Fruit fly (Drosophila melanogaster) whole organism, embryonic: ENCODE results near the gene Pxn.

ENCODE experiments used
- Atf3 ChIP-seq: fragments of 200-800 bp; sonication (Bioruptor generic); optimal IDR thresholded peaks from 3 replicates; lab custom pipeline; 2016; ENCODE audit warnings: missing biosample characterization, missing genetic modification characterization
- CG10267 ChIP-seq: fragments of 200-800 bp; sonication (Bioruptor generic); optimal IDR thresholded peaks from 2 replicates; lab custom pipeline; 2018; ENCODE audit warnings: missing biosample characterization, mild to moderate bottlenecking, missing genetic modification characterization, moderate library complexity
- CG10979 ChIP-seq: fragments of 200-800 bp; sonication (Bioruptor generic); optimal IDR thresholded peaks from 2 replicates; lab custom pipeline; 2018; ENCODE audit warnings: missing biosample characterization, mild to moderate bottlenecking, missing genetic modification characterization, moderate library complexity
- CG11398 ChIP-seq: fragments of 200-800 bp; sonication (Bioruptor generic); optimal IDR thresholded peaks from 2 replicates; lab custom pipeline; 2016; ENCODE audit warnings: missing biosample characterization, missing genetic modification characterization
- CG11696 ChIP-seq: fragments of 200-800 bp; sonication (Bioruptor generic); IDR thresholded peaks from 2 replicates; pipeline ENCODE4 v1.3.6; 2022; ENCODE audit warnings: missing biosample characterization, missing genetic modification characterization
- CG12769 ChIP-seq: fragments of 200-800 bp; sonication (Bioruptor generic); optimal IDR thresholded peaks from 2 replicates; lab custom pipeline; 2019; ENCODE audit warnings: missing biosample characterization, mild to moderate bottlenecking, missing genetic modification characterization, moderate library complexity
- CG15696 ChIP-seq: fragments of 200-800 bp; sonication (Bioruptor generic); optimal IDR thresholded peaks from 2 replicates; lab custom pipeline; 2019; ENCODE audit warnings: missing biosample characterization, mild to moderate bottlenecking, missing genetic modification characterization, moderate library complexity
- CG1603 ChIP-seq: fragments of 200-800 bp; sonication (Bioruptor generic); optimal IDR thresholded peaks from 2 replicates; lab custom pipeline; 2019; ENCODE audit warnings: missing biosample characterization, mild to moderate bottlenecking, missing genetic modification characterization, moderate library complexity
- CG17328 ChIP-seq: fragments of 200-800 bp; sonication (Bioruptor generic); IDR thresholded peaks from 2 replicates; pipeline ENCODE4 v1.3.6; 2022; ENCODE audit warnings: missing biosample characterization, missing genetic modification characterization
- CG32772 ChIP-seq: fragments of 200-800 bp; sonication (Bioruptor generic); IDR thresholded peaks from 2 replicates; pipeline ENCODE4 v1.3.6; 2022; ENCODE audit warnings: missing biosample characterization, missing genetic modification characterization
- CG5180 ChIP-seq: fragments of 200-800 bp; sonication (Bioruptor generic); optimal IDR thresholded peaks from 3 replicates; lab custom pipeline; 2017; ENCODE audit warnings: missing biosample characterization, missing genetic modification characterization, mild to moderate bottlenecking, moderate library complexity, missing genetic modification reagents
- CG7786 ChIP-seq: fragments of 200-800 bp; sonication (Bioruptor generic); optimal IDR thresholded peaks from 2 replicates; lab custom pipeline; 2016; ENCODE audit warnings: missing biosample characterization, missing genetic modification characterization
- CG8359 ChIP-seq: fragments of 200-800 bp; sonication (Bioruptor generic); optimal IDR thresholded peaks from 2 replicates; lab custom pipeline; 2017; ENCODE audit warnings: missing biosample characterization, mild to moderate bottlenecking, missing genetic modification characterization, borderline replicate concordance
- CHES-1-like ChIP-seq: fragments of 200-800 bp; sonication (Bioruptor generic); optimal IDR thresholded peaks from 2 replicates; lab custom pipeline; 2016; ENCODE audit warnings: missing biosample characterization, missing genetic modification characterization
- D19B ChIP-seq: fragments of 200-800 bp; sonication (Bioruptor generic); optimal IDR thresholded peaks from 2 replicates; lab custom pipeline; 2017; ENCODE audit warnings: missing biosample characterization, mild to moderate bottlenecking, missing genetic modification characterization
- Deaf1 ChIP-seq: fragments of 200-800 bp; optimal IDR thresholded peaks from 3 replicates; lab custom pipeline; 2019; ENCODE audit warnings: missing biosample characterization, mild to moderate bottlenecking, missing genetic modification characterization, moderate library complexity
- Dek ChIP-seq: fragments of 200-800 bp; sonication (Bioruptor generic); optimal IDR thresholded peaks from 3 replicates; lab custom pipeline; 2019; ENCODE audit warnings: missing biosample characterization, mild to moderate bottlenecking, missing genetic modification characterization, moderate library complexity
- Dip3 ChIP-seq: fragments of 200-800 bp; sonication (Bioruptor generic); optimal IDR thresholded peaks from 3 replicates; lab custom pipeline; 2016; ENCODE audit warnings: missing biosample characterization, missing genetic modification characterization
- Drgx ChIP-seq: fragments of 200-800 bp; sonication (Bioruptor generic); IDR thresholded peaks from 2 replicates; pipeline ENCODE4 v1.3.6; 2022; ENCODE audit warnings: missing biosample characterization, missing genetic modification characterization
- Eip74EF ChIP-seq, 2 experiments: fragments of 200-800 bp in 1 of 2; fragments of >200 bp in 1 of 2; sonication (Bioruptor generic) in 1 of 2; optimal IDR thresholded peaks; 2 replicates each; lab custom pipeline; 2017 to 2019; ENCODE audit warnings: missing biosample characterization in 2 of 2, missing genetic modification characterization in 2 of 2, mild to moderate bottlenecking in 1 of 2, moderate library complexity in 1 of 2
- Ets65A ChIP-seq: fragments of 200-800 bp; sonication (Bioruptor generic); peaks from one replicate; lab custom pipeline; 2016; ENCODE audit warnings: missing biosample characterization, missing genetic modification characterization
- Fer1 ChIP-seq: fragments of 200-800 bp; sonication (Bioruptor generic); optimal IDR thresholded peaks from 2 replicates; lab custom pipeline; 2017; ENCODE audit warnings: missing biosample characterization, mild to moderate bottlenecking, missing genetic modification characterization
- Gsc ChIP-seq: fragments of 200-800 bp; sonication (Bioruptor generic); IDR thresholded peaks from 2 replicates; pipeline ENCODE4 v1.3.6; 2022; ENCODE audit warnings: missing biosample characterization, missing genetic modification characterization
- HLH3B ChIP-seq: fragments of 200-800 bp; sonication (Bioruptor generic); IDR thresholded peaks from 2 replicates; pipeline ENCODE4 v1.3.6; 2022; ENCODE audit warnings: missing biosample characterization, missing genetic modification characterization
- HLHmδ ChIP-seq: fragments of 200-800 bp; sonication (Bioruptor generic); optimal IDR thresholded peaks from 2 replicates; lab custom pipeline; 2018; ENCODE audit warnings: missing biosample characterization, mild to moderate bottlenecking, missing genetic modification characterization, moderate library complexity
- NfI ChIP-seq: fragments of 200-800 bp; sonication (Bioruptor generic); optimal IDR thresholded peaks from 3 replicates; lab custom pipeline; 2018; ENCODE audit warnings: missing biosample characterization, mild to moderate bottlenecking, missing genetic modification characterization, moderate library complexity
- Sin3A ChIP-seq: fragments of >200 bp; optimal IDR thresholded peaks from 2 replicates; lab custom pipeline; 2018
- Xrp1 ChIP-seq: fragments of 200-800 bp; sonication (Bioruptor generic); IDR thresholded peaks from 2 replicates; pipeline ENCODE4 v1.3.6; 2022; ENCODE audit warnings: missing biosample characterization, missing genetic modification characterization
- abd-A ChIP-seq: fragments of 200-800 bp; sonication (Bioruptor generic); optimal IDR thresholded peaks from 3 replicates; lab custom pipeline; 2019; ENCODE audit warnings: missing biosample characterization, mild to moderate bottlenecking, missing genetic modification characterization, moderate library complexity
- az2 ChIP-seq: fragments of 200-800 bp; sonication (Bioruptor generic); optimal IDR thresholded peaks from 3 replicates; lab custom pipeline; 2016; ENCODE audit warnings: missing biosample characterization, missing genetic modification characterization
- br ChIP-seq: fragments of >200 bp; optimal IDR thresholded peaks from 2 replicates; lab custom pipeline; 2017
- dan ChIP-seq: fragments of 200-800 bp; sonication (Bioruptor generic); IDR thresholded peaks from 2 replicates; pipeline ENCODE4 v1.3.6; 2022; ENCODE audit warnings: missing biosample characterization, missing genetic modification characterization
- dati ChIP-seq: fragments of 200-800 bp; sonication (Bioruptor generic); IDR thresholded peaks from 2 replicates; pipeline ENCODE4 v1.3.6; 2022; ENCODE audit warnings: missing biosample characterization, missing genetic modification characterization
- dysf ChIP-seq: fragments of 200-800 bp; sonication (Bioruptor generic); IDR thresholded peaks from 3 replicates; pipeline ENCODE4 v1.3.6; 2022; ENCODE audit warnings: missing biosample characterization, missing genetic modification characterization
- fd102C ChIP-seq: fragments of 200-800 bp; sonication (Bioruptor generic); optimal IDR thresholded peaks from 2 replicates; lab custom pipeline; 2018; ENCODE audit warnings: missing biosample characterization, mild to moderate bottlenecking, missing genetic modification characterization, moderate library complexity
- fru ChIP-seq: fragments of >200 bp; optimal IDR thresholded peaks from 2 replicates; lab custom pipeline; 2017
- gem ChIP-seq: fragments of 200-800 bp; sonication (Bioruptor generic); optimal IDR thresholded peaks from 2 replicates; lab custom pipeline; 2019; ENCODE audit warnings: missing biosample characterization, mild to moderate bottlenecking, missing genetic modification characterization, moderate library complexity
- grn ChIP-seq: fragments of 200-800 bp; sonication (Bioruptor generic); optimal IDR thresholded peaks from 3 replicates; lab custom pipeline; 2017; ENCODE audit warnings: missing biosample characterization, missing genetic modification characterization
- ind ChIP-seq: fragments of 200-800 bp; sonication (Bioruptor generic); optimal IDR thresholded peaks from 3 replicates; lab custom pipeline; 2016; ENCODE audit warnings: missing biosample characterization, missing genetic modification characterization
- luna ChIP-seq: fragments of 200-800 bp; sonication (Bioruptor generic); optimal IDR thresholded peaks from 2 replicates; lab custom pipeline; 2016; ENCODE audit warnings: missing biosample characterization, missing genetic modification characterization
- peb ChIP-seq: fragments of 200-800 bp; sonication (Bioruptor generic); IDR thresholded peaks from 2 replicates; pipeline ENCODE4 v1.3.6; 2022; ENCODE audit warnings: missing biosample characterization, missing genetic modification characterization
- pum ChIP-seq: fragments of 200-800 bp; sonication (Bioruptor generic); optimal IDR thresholded peaks from 2 replicates; lab custom pipeline; 2016; ENCODE audit warnings: missing biosample characterization, missing genetic modification characterization
- ro ChIP-seq: fragments of 200-800 bp; sonication (Bioruptor generic); IDR thresholded peaks from 2 replicates; pipeline ENCODE4 v1.3.6; 2022; ENCODE audit warnings: missing biosample characterization, missing genetic modification characterization
- run ChIP-seq: fragments of 200-800 bp; sonication (Bioruptor generic); optimal IDR thresholded peaks from 3 replicates; lab custom pipeline; 2018; ENCODE audit warnings: missing biosample characterization, mild to moderate bottlenecking, missing genetic modification characterization
- salm ChIP-seq: fragments of 200-800 bp; sonication (Bioruptor generic); optimal IDR thresholded peaks from 2 replicates; lab custom pipeline; 2018; ENCODE audit warnings: missing biosample characterization, mild to moderate bottlenecking, missing genetic modification characterization
- scrt ChIP-seq: fragments of 200-800 bp; sonication (Bioruptor generic); optimal IDR thresholded peaks from 2 replicates; lab custom pipeline; 2018; ENCODE audit warnings: missing biosample characterization, mild to moderate bottlenecking, missing genetic modification characterization, moderate library complexity
- sqz ChIP-seq: fragments of 200-800 bp; sonication (Bioruptor generic); optimal IDR thresholded peaks from 3 replicates; lab custom pipeline; 2018; ENCODE audit warnings: missing biosample characterization, mild to moderate bottlenecking, missing genetic modification characterization
- stwl ChIP-seq: fragments of 200-800 bp; sonication (Bioruptor generic); optimal IDR thresholded peaks from 3 replicates; lab custom pipeline; 2018; ENCODE audit warnings: missing biosample characterization, mild to moderate bottlenecking, missing genetic modification characterization, moderate library complexity
- tup ChIP-seq: fragments of 200-800 bp; sonication (Bioruptor generic); optimal IDR thresholded peaks from 2 replicates; lab custom pipeline; 2016; ENCODE audit warnings: missing biosample characterization, mild to moderate bottlenecking, missing genetic modification characterization, moderate library complexity
- wek ChIP-seq: fragments of 200-800 bp; sonication (Bioruptor generic); optimal IDR thresholded peaks from 3 replicates; lab custom pipeline; 2018; ENCODE audit warnings: missing biosample characterization, mild to moderate bottlenecking, missing genetic modification characterization, moderate library complexity
- yki ChIP-seq: fragments of >200 bp; optimal IDR thresholded peaks from 3 replicates; lab custom pipeline; 2018

The Pxn gene

DNA sequence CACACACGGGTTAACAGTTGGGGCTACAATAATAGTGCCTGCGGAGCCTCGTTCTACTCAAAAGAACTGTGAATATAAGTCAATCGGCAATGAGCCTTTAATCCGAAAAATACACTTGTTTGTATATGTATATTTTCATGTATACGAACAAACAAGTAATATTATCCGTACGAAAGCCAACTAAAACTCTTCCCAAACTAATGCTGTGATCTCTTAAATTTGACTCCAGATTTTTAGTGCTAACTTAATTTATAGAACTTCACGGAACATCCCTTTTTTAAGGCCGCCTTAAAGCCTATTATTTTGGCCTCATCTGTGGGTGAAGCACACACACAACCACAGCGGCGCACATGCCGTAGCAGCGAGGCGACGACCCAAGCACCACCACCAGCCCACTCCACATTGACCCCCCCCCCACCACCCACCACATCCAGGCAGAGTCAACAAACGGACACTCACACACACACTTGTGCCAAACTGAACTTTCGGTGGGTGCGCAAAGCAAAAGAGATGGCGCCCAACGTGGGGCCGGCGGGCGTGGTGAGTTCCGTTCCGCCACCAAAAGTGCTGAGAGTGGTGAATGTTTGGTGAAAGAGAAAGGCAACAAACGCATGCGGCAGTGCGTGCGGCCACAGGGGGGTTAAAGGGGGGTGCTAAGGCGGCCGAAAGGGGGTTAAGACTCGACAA, 45.6 kb downstream of the Pxn start (continued):
- 0 out of 2 replicates have a peak, but pooled peaks have one; percentile 3 for TF ChIP-seq dati
- TF ChIP-seq CG11696 (GFP tag; lab: Robert Waterston, UW), result peak; percentile 93
- TF ChIP-seq CG12769 (tag; lab: Kevin White, UChicago), result peak; percentile 80
- peak; percentile 77 for TF ChIP-seq abd-A (tag; lab: Kevin White, UChicago)
- peak; percentile 73 for TF ChIP-seq Xrp1 (GFP tag; lab: Robert Waterston, UW)
- peak; percentile 90 for TF ChIP-seq Fer1 (GFP tag; lab: Kevin White, UChicago)
- TF ChIP-seq Sin3A (lab: Kevin White, UChicago), result no peak
- peak; percentile 68 for TF ChIP-seq salm (tag; lab: Kevin White, UChicago)
- TF ChIP-seq ind (GFP tag; lab: Kevin White, UChicago), result peak; percentile 79
- TF ChIP-seq CG15696 (tag; lab: Kevin White, UChicago), result peak; percentile 33
- no peak for TF ChIP-seq grn (GFP tag; lab: Kevin White, UChicago)
- peak; percentile 72 for TF ChIP-seq CG10267
- peak; percentile 45 for TF ChIP-seq Deaf1
- peak; percentile 40 for TF ChIP-seq wek (GFP tag; lab: Kevin White, UChicago)
- peak; percentile 62 for TF ChIP-seq CG1603 (tag; lab: Kevin White, UChicago)
- 0 out of 2 replicates have a peak, but pooled peaks have one; percentile 30 for TF ChIP-seq ro (GFP tag; lab: Robert Waterston, UW)
- peak; percentile 80 for TF ChIP-seq CG5180 (GFP tag; lab: Kevin White, UChicago)
- TF ChIP-seq Atf3, result peak; percentile 36
- TF ChIP-seq luna (GFP tag; lab: Kevin White, UChicago), result no peak
- peak; percentile 60 for TF ChIP-seq HLH3B (GFP tag; lab: Robert Waterston, UW)
- peak; percentile 67 for TF ChIP-seq Dek
- TF ChIP-seq Dip3 (GFP tag; lab: Kevin White, UChicago), result peak; percentile 66
- peak; percentile 91 for TF ChIP-seq gem (tag; lab: Kevin White, UChicago)
- TF ChIP-seq scrt, result peak; percentile 69
- peak; percentile 47 for TF ChIP-seq D19B (GFP tag; lab: Kevin White, UChicago)
- no peak for TF ChIP-seq stwl (tag; lab: Kevin White, UChicago)
- no peak for TF ChIP-seq yki
- TF ChIP-seq sqz (GFP tag; lab: Kevin White, UChicago), result peak; percentile 50
- TF ChIP-seq CG11398 (GFP tag; lab: Kevin White, UChicago), result peak; percentile 48
- TF ChIP-seq run (tag; lab: Kevin White, UChicago), result peak; percentile 56
- TF ChIP-seq Drgx (GFP tag; lab: Robert Waterston, UW), result peak; percentile 79
- TF ChIP-seq CG8359, result peak; percentile 78
- TF ChIP-seq dysf (GFP tag; lab: Robert Waterston, UW), result peak; percentile 88
- no peak for TF ChIP-seq dan (GFP tag; lab: Robert Waterston, UW)
- TF ChIP-seq az2 (GFP tag; lab: Kevin White, UChicago), result peak; percentile 82
- no peak for TF ChIP-seq fru (lab: Kevin White, UChicago)
- TF ChIP-seq br, result no peak
- TF ChIP-seq Ets65A, result peak; percentile 96
- TF ChIP-seq CG17328 (GFP tag; lab: Robert Waterston, UW), result peak; percentile 46
- peak; percentile 55 for TF ChIP-seq Gsc
- TF ChIP-seq NfI (GFP tag; lab: Kevin White, UChicago), result peak; percentile 82
- peak; percentile 75 for TF ChIP-seq CG7786
- TF ChIP-seq HLHmδ (GFP tag; lab: Kevin White, UChicago), result no peak
- TF ChIP-seq tup (GFP tag; lab: Kevin White, UChicago), result peak; percentile 62
- peak; percentile 86 for TF ChIP-seq CG10979 (tag; lab: Kevin White, UChicago)
- peak in 1 of 2 experiments; percentile 84 for TF ChIP-seq Eip74EF (GFP tag; optimal IDR thresholded peaks at IDR 0.05; lab: Kevin White, UChicago)
- TF ChIP-seq CG32772 (GFP tag; lab: Robert Waterston, UW), result peak; percentile 60; the same call in 1 of the 2 replicates
- TF ChIP-seq fd102C, result no peak
- no peak for TF ChIP-seq peb (GFP tag; lab: Robert Waterston, UW)
- TF ChIP-seq CHES-1-like (GFP tag; lab: Kevin White, UChicago), result peak; percentile 75
- TF ChIP-seq pum (GFP tag; lab: Kevin White, UChicago), result peak; percentile 69
